Fruit fly (Drosophila melanogaster) whole organism, embryonic: Measurements from ENCODE around the gene Snapin.

Experiments
- B-H1 ChIP-seq: fragments of 200-800 bp; sonication (Bioruptor generic); IDR thresholded peaks from 3 replicates; pipeline ENCODE4 v1.3.6; 2022; ENCODE audit warnings: missing biosample characterization, missing genetic modification characterization
- CG10543 ChIP-seq: fragments of 200-800 bp; sonication (Bioruptor generic); optimal IDR thresholded peaks from 3 replicates; lab custom pipeline; 2017; ENCODE audit warnings: missing biosample characterization, mild to moderate bottlenecking, missing genetic modification characterization, moderate library complexity
- CG11695 ChIP-seq: fragments of 200-800 bp; sonication (Bioruptor generic); IDR thresholded peaks from 3 replicates; pipeline ENCODE4 v1.3.6; 2022; ENCODE audit warnings: missing biosample characterization, missing genetic modification characterization
- CG12104 ChIP-seq: fragments of 200-800 bp; sonication (Bioruptor generic); optimal IDR thresholded peaks from 3 replicates; lab custom pipeline; 2016; ENCODE audit warnings: missing biosample characterization, missing genetic modification characterization
- CG12391 ChIP-seq: fragments of 200-800 bp; sonication (Bioruptor generic); optimal IDR thresholded peaks from 3 replicates; lab custom pipeline; 2018; ENCODE audit warnings: missing biosample characterization, mild to moderate bottlenecking, missing genetic modification characterization, moderate library complexity
- CG13424 ChIP-seq: fragments of 200-800 bp; sonication (Bioruptor generic); optimal IDR thresholded peaks from 2 replicates; lab custom pipeline; 2019; ENCODE audit warnings: missing biosample characterization, mild to moderate bottlenecking, missing genetic modification characterization, moderate library complexity
- CG13624 ChIP-seq: fragments of 200-800 bp; sonication (Bioruptor generic); optimal IDR thresholded peaks from 2 replicates; lab custom pipeline; 2016; ENCODE audit warnings: missing biosample characterization, missing genetic modification characterization
- CG15073 ChIP-seq: fragments of 200-800 bp; sonication (Bioruptor generic); optimal IDR thresholded peaks from 2 replicates; lab custom pipeline; 2016; ENCODE audit warnings: missing biosample characterization, missing genetic modification characterization
- CG15696 ChIP-seq: fragments of 200-800 bp; sonication (Bioruptor generic); optimal IDR thresholded peaks from 2 replicates; lab custom pipeline; 2019; ENCODE audit warnings: missing biosample characterization, mild to moderate bottlenecking, missing genetic modification characterization, moderate library complexity
- CG17186 ChIP-seq: fragments of 200-800 bp; sonication (Bioruptor generic); optimal IDR thresholded peaks from 3 replicates; lab custom pipeline; 2017; ENCODE audit warnings: missing biosample characterization, missing genetic modification reagents, missing genetic modification characterization
- CG17328 ChIP-seq: fragments of 200-800 bp; sonication (Bioruptor generic); IDR thresholded peaks from 2 replicates; pipeline ENCODE4 v1.3.6; 2022; ENCODE audit warnings: missing biosample characterization, missing genetic modification characterization
- CG17612 ChIP-seq: fragments of 200-800 bp; sonication (Bioruptor generic); IDR thresholded peaks from 2 replicates; pipeline ENCODE4 v1.3.6; 2022; ENCODE audit warnings: missing biosample characterization, missing genetic modification characterization
- CG2116 ChIP-seq: fragments of 200-800 bp; sonication (Bioruptor generic); optimal IDR thresholded peaks from 3 replicates; lab custom pipeline; 2018; ENCODE audit warnings: missing biosample characterization, mild to moderate bottlenecking, missing genetic modification characterization
- CG2199 ChIP-seq: fragments of 200-800 bp; sonication (Bioruptor generic); IDR thresholded peaks from 3 replicates; pipeline ENCODE4 v1.3.6; 2022; ENCODE audit warnings: missing biosample characterization, missing genetic modification characterization
- CG33213 ChIP-seq: fragments of 200-800 bp; sonication (Bioruptor generic); optimal IDR thresholded peaks from 3 replicates; lab custom pipeline; 2016; ENCODE audit warnings: missing biosample characterization, missing genetic modification characterization
- CG33557 ChIP-seq: fragments of 200-800 bp; sonication (Bioruptor generic); optimal IDR thresholded peaks from 2 replicates; lab custom pipeline; 2019; ENCODE audit warnings: missing biosample characterization, mild to moderate bottlenecking, missing genetic modification characterization, moderate library complexity
- CG6654 ChIP-seq: fragments of 200-800 bp; sonication (Bioruptor generic); optimal IDR thresholded peaks from 2 replicates; lab custom pipeline; 2017; ENCODE audit warnings: missing biosample characterization, mild to moderate bottlenecking, missing genetic modification characterization
- E2f2 ChIP-seq: fragments of 200-800 bp; sonication (Bioruptor generic); IDR thresholded peaks from 2 replicates; pipeline ENCODE4 v1.3.6; 2022; ENCODE audit warnings: missing biosample characterization, missing genetic modification characterization
- Elba2 ChIP-seq: fragments of 200-800 bp; sonication (Bioruptor generic); optimal IDR thresholded peaks from 3 replicates; lab custom pipeline; 2016; ENCODE audit warnings: missing biosample characterization, missing genetic modification characterization
- Fer2 ChIP-seq: fragments of 200-800 bp; sonication (Bioruptor generic); optimal IDR thresholded peaks from 2 replicates; lab custom pipeline; 2018; ENCODE audit warnings: missing biosample characterization, mild to moderate bottlenecking, missing genetic modification characterization, moderate library complexity
- Gsc ChIP-seq: fragments of 200-800 bp; sonication (Bioruptor generic); IDR thresholded peaks from 2 replicates; pipeline ENCODE4 v1.3.6; 2022; ENCODE audit warnings: missing biosample characterization, missing genetic modification characterization
- HmgZ ChIP-seq: fragments of 200-800 bp; sonication (Bioruptor generic); optimal IDR thresholded peaks from 2 replicates; lab custom pipeline; 2018; ENCODE audit warnings: missing biosample characterization, mild to moderate bottlenecking, missing genetic modification characterization
- Hr3 ChIP-seq: fragments of 200-800 bp; sonication (Bioruptor generic); optimal IDR thresholded peaks from 3 replicates; lab custom pipeline; 2016; ENCODE audit warnings: missing biosample characterization, missing genetic modification characterization
- Oaz ChIP-seq: fragments of 200-800 bp; sonication (Bioruptor generic); IDR thresholded peaks from 2 replicates; pipeline ENCODE4 v1.3.6; 2022; ENCODE audit warnings: missing biosample characterization, missing genetic modification characterization
- Oli ChIP-seq: fragments of 200-800 bp; sonication (Bioruptor generic); optimal IDR thresholded peaks from 2 replicates; lab custom pipeline; 2018; ENCODE audit warnings: missing biosample characterization, mild to moderate bottlenecking, missing genetic modification characterization, moderate library complexity
- Poxn ChIP-seq: fragments of 200-800 bp; sonication (Bioruptor generic); IDR thresholded peaks from 2 replicates; pipeline ENCODE4 v1.3.6; 2022; ENCODE audit warnings: missing biosample characterization, missing genetic modification characterization
- Ravus ChIP-seq: fragments of 200-800 bp; sonication (Bioruptor generic); IDR thresholded peaks from 2 replicates; pipeline ENCODE4 v1.3.6; 2022; ENCODE audit warnings: missing biosample characterization, missing genetic modification characterization
- Stat92E ChIP-seq, 3 experiments: fragments of >200 bp in 2 of 3; fragments of 200-800 bp in 1 of 3; sonication (Bioruptor generic) in 1 of 3; optimal IDR thresholded peaks; 2 replicates each; lab custom pipeline; 2017 to 2019; ENCODE audit warnings: missing biosample characterization in 3 of 3, missing genetic modification characterization in 3 of 3, mild to moderate bottlenecking in 1 of 3, moderate library complexity in 1 of 3
- amos ChIP-seq: fragments of 200-800 bp; sonication (Bioruptor generic); IDR thresholded peaks from 2 replicates; pipeline ENCODE4 v1.3.6; 2022; ENCODE audit warnings: missing biosample characterization, missing genetic modification characterization; ENCODE audit not compliant: partially characterized antibody
- ara ChIP-seq: fragments of 200-800 bp; sonication (Bioruptor generic); IDR thresholded peaks from 2 replicates; pipeline ENCODE4 v1.3.6; 2022; ENCODE audit warnings: missing biosample characterization, missing genetic modification characterization
- ase ChIP-seq: fragments of 200-800 bp; sonication (Bioruptor generic); IDR thresholded peaks from 3 replicates; pipeline ENCODE4 v1.3.6; 2022; ENCODE audit warnings: missing biosample characterization, missing genetic modification characterization
- chinmo ChIP-seq: fragments of 200-800 bp; sonication (Bioruptor generic); IDR thresholded peaks from 4 replicates; pipeline ENCODE4 v1.3.6; 2022; ENCODE audit warnings: missing biosample characterization, missing genetic modification characterization; ENCODE audit not compliant: partially characterized antibody
- chn ChIP-seq: fragments of 200-800 bp; sonication (Bioruptor generic); optimal IDR thresholded peaks from 2 replicates; lab custom pipeline; 2016; ENCODE audit warnings: missing biosample characterization, missing genetic modification characterization
- dpn ChIP-seq, 2 experiments: fragments of 200-800 bp; sonication (Bioruptor generic); optimal IDR thresholded peaks; 3 replicates each; lab custom pipeline; 2016; ENCODE audit warnings: missing biosample characterization in 2 of 2, missing genetic modification characterization in 2 of 2
- gcm ChIP-seq: fragments of 200-800 bp; sonication (Bioruptor generic); optimal IDR thresholded peaks from 2 replicates; lab custom pipeline; 2019; ENCODE audit warnings: missing biosample characterization, mild to moderate bottlenecking, missing genetic modification characterization, moderate library complexity
- gcm2 ChIP-seq: fragments of 200-800 bp; sonication (Bioruptor generic); optimal IDR thresholded peaks from 2 replicates; lab custom pipeline; 2016; ENCODE audit warnings: missing biosample characterization, missing genetic modification characterization
- gro ChIP-seq: fragments of 200-800 bp; sonication (Bioruptor generic); optimal IDR thresholded peaks from 2 replicates; lab custom pipeline; 2016; ENCODE audit warnings: missing biosample characterization, missing genetic modification characterization
- gt ChIP-seq: fragments of 200-800 bp; sonication (Bioruptor generic); IDR thresholded peaks from 2 replicates; pipeline ENCODE4 v1.3.6; 2022; ENCODE audit warnings: missing biosample characterization, missing genetic modification characterization
- her ChIP-seq: fragments of 200-800 bp; sonication (Bioruptor generic); optimal IDR thresholded peaks from 2 replicates; lab custom pipeline; 2016; ENCODE audit warnings: missing biosample characterization, missing genetic modification characterization
- lbe ChIP-seq: fragments of 200-800 bp; sonication (Bioruptor generic); optimal IDR thresholded peaks from 2 replicates; lab custom pipeline; 2016; ENCODE audit warnings: missing biosample characterization, mild to moderate bottlenecking, missing genetic modification characterization
- maf-S ChIP-seq: fragments of 200-800 bp; sonication (Bioruptor generic); optimal IDR thresholded peaks from 2 replicates; lab custom pipeline; 2016; ENCODE audit warnings: missing biosample characterization, missing genetic modification characterization
- phol ChIP-seq: fragments of 200-800 bp; sonication (Bioruptor generic); optimal IDR thresholded peaks from 3 replicates; lab custom pipeline; 2018; ENCODE audit warnings: missing biosample characterization, mild to moderate bottlenecking, missing genetic modification characterization, moderate library complexity
- psq ChIP-seq: fragments of 200-800 bp; sonication (Bioruptor generic); optimal IDR thresholded peaks from 2 replicates; lab custom pipeline; 2017; ENCODE audit warnings: missing biosample characterization, missing genetic modification characterization
- rib ChIP-seq: fragments of 200-800 bp; sonication (Bioruptor generic); IDR thresholded peaks from 2 replicates; pipeline ENCODE4 v1.3.6; 2022; ENCODE audit warnings: missing biosample characterization, missing genetic modification characterization
- sd ChIP-seq: fragments of 200-800 bp; sonication (Bioruptor generic); optimal IDR thresholded peaks from 3 replicates; lab custom pipeline; 2018; ENCODE audit warnings: missing biosample characterization, mild to moderate bottlenecking, missing genetic modification characterization, moderate library complexity
- sima ChIP-seq: fragments of 200-800 bp; sonication (Bioruptor generic); optimal IDR thresholded peaks from 2 replicates; lab custom pipeline; 2016; ENCODE audit warnings: missing biosample characterization, missing genetic modification characterization
- so ChIP-seq: fragments of 200-800 bp; sonication (Bioruptor generic); IDR thresholded peaks from 3 replicates; pipeline ENCODE4 v1.3.6; 2022; ENCODE audit warnings: missing biosample characterization, missing genetic modification characterization
- sob ChIP-seq: fragments of 200-800 bp; sonication (Bioruptor generic); IDR thresholded peaks from 2 replicates; pipeline ENCODE4 v1.3.6; 2022; ENCODE audit warnings: missing biosample characterization, missing genetic modification characterization
- vfl ChIP-seq: fragments of 200-800 bp; sonication (Bioruptor generic); optimal IDR thresholded peaks from 2 replicates; lab custom pipeline; 2016; ENCODE audit warnings: missing biosample characterization, missing genetic modification characterization
- z ChIP-seq: fragments of 200-800 bp; sonication (Bioruptor generic); IDR thresholded peaks from 3 replicates; pipeline ENCODE4 v1.3.6; 2022; ENCODE audit warnings: missing biosample characterization, missing genetic modification characterization
- zfh1 ChIP-seq: fragments of 200-800 bp; sonication (Bioruptor generic); IDR thresholded peaks from 3 replicates; pipeline ENCODE4 v1.3.6; 2022; ENCODE audit warnings: missing biosample characterization, missing genetic modification characterization

Gene Snapin

DNA sequence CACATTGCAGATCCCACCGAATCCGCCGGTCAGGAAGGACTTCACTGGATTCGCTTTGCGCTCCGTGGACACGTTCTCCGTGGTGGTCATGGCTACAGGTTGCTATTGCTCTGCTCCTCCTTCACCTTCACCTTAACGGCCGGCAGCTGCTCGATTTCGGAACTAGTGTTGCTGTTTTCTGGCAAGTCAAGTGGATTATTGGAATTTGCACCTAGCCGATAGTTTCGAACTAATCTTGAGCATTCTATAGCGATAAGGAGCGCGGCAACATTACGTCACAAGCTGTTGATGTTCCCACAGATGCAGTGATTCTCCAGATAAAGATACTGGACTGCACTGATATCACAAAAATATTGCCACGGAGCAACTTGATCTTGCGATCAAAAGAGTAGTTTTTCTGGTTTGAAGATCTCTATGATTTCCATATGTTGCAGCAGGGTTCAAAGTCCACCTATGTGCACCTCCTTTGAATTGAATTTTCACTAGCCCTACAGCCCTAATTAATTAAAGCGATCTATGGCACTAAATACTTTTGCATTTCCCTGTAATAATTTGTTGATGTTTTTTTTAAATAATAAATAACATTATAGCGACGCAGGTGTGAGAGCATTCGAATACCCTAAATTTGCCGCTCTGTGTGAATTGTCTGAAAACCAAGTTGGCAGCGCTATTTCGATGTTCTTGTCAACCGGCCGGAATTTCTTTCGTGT is 10.2 kb upstream of the Snapin start, which contains the start of the genes colt and HINT1 (continued):
- 0 out of 4 replicates have a peak, but pooled peaks have one; percentile 46 for TF ChIP-seq chinmo (GFP tag; lab: Robert Waterston, UW)
- TF ChIP-seq gcm (GFP tag; lab: Kevin White, UChicago) = no peak
- TF ChIP-seq CG6654 (GFP tag; lab: Kevin White, UChicago) = no peak
- TF ChIP-seq CG11695 (GFP tag; lab: Robert Waterston, UW) = 0 out of 3 replicates have a peak, but pooled peaks have one; percentile 28
- no peak for TF ChIP-seq B-H1
- TF ChIP-seq CG17186 (GFP tag; lab: Kevin White, UChicago) = peak; percentile 45
- TF ChIP-seq Poxn (GFP tag; lab: Robert Waterston, UW) = no peak
- TF ChIP-seq z (GFP tag; lab: Robert Waterston, UW) = no peak
- TF ChIP-seq Oli (tag; lab: Kevin White, UChicago) = no peak
- peak; percentile 1 for TF ChIP-seq Fer2 (tag; lab: Kevin White, UChicago)
- no peak for TF ChIP-seq maf-S (GFP tag; lab: Kevin White, UChicago)
- no peak for TF ChIP-seq CG17328 (GFP tag; lab: Robert Waterston, UW)
- no peak for TF ChIP-seq CG2199
- peak; percentile 50 for TF ChIP-seq HmgZ (tag; lab: Kevin White, UChicago)
- no peak for TF ChIP-seq sob (GFP tag; lab: Robert Waterston, UW)
- no peak for TF ChIP-seq Ravus
- TF ChIP-seq sima = no peak
- TF ChIP-seq amos (GFP tag; lab: Robert Waterston, UW) = peak; percentile 53
- no peak for TF ChIP-seq ara (GFP tag; lab: Robert Waterston, UW)
- TF ChIP-seq Gsc (GFP tag; lab: Robert Waterston, UW) = no peak
- peak; percentile 35 for TF ChIP-seq lbe
- TF ChIP-seq Oaz (GFP tag; lab: Robert Waterston, UW) = no peak
- peak; percentile 0 for TF ChIP-seq CG10543 (GFP tag; lab: Kevin White, UChicago)
- peak; percentile 99 for TF ChIP-seq her (GFP tag; lab: Kevin White, UChicago)
- TF ChIP-seq CG15696 (tag; lab: Kevin White, UChicago) = no peak
- no peak for TF ChIP-seq Hr3 (GFP tag; lab: Kevin White, UChicago)
- TF ChIP-seq CG13424 (tag; lab: Kevin White, UChicago) = peak; percentile 8
- peak; percentile 34 for TF ChIP-seq phol
- no peak for TF ChIP-seq chn
- no peak for TF ChIP-seq dpn (GFP tag; optimal IDR thresholded peaks at IDR 0.05; lab: Kevin White, UChicago)
- TF ChIP-seq sd (tag; lab: Kevin White, UChicago) = peak; percentile 84
- TF ChIP-seq psq (GFP tag; lab: Kevin White, UChicago) = no peak
- TF ChIP-seq gcm2 = no peak
- no peak for TF ChIP-seq CG17612
- TF ChIP-seq CG12391 (tag; lab: Kevin White, UChicago) = peak; percentile 29
- no peak for TF ChIP-seq CG33557 (GFP tag; lab: Kevin White, UChicago)
- TF ChIP-seq E2f2 (GFP tag; lab: Robert Waterston, UW) = no peak; the same call in 1 of the 2 replicates
- no peak for TF ChIP-seq vfl (GFP tag; lab: Kevin White, UChicago)
- no peak for TF ChIP-seq zfh1 (GFP tag; lab: Robert Waterston, UW)
- TF ChIP-seq so = no peak
- no peak for TF ChIP-seq rib (GFP tag; lab: Robert Waterston, UW)
- no peak for TF ChIP-seq Elba2 (GFP tag; lab: Kevin White, UChicago)
- TF ChIP-seq CG2116 (GFP tag; lab: Kevin White, UChicago) = peak; percentile 57
- TF ChIP-seq CG13624 (GFP tag; lab: Kevin White, UChicago) = no peak
- no peak for TF ChIP-seq CG15073 (GFP tag; lab: Kevin White, UChicago)
- TF ChIP-seq CG12104 (GFP tag; lab: Kevin White, UChicago) = no peak
- no peak for TF ChIP-seq ase (GFP tag; lab: Robert Waterston, UW)
- TF ChIP-seq gt = no peak
- TF ChIP-seq Stat92E (GFP tag; optimal IDR thresholded peaks at IDR 0.05; lab: Kevin White, UChicago) = peak in 1 of 3 experiments; percentile 25
- no peak for TF ChIP-seq gro (GFP tag; lab: Kevin White, UChicago)
- TF ChIP-seq CG33213 (GFP tag; lab: Kevin White, UChicago) = peak; percentile 53
